Fruit fly (Drosophila melanogaster) whole organism, embryonic: ENCODE results near the gene janA.

Experiments used
- Ada2b ChIP-seq: fragments of 200-800 bp; sonication (Bioruptor generic); IDR thresholded peaks from 2 replicates; pipeline ENCODE4 v1.3.6; 2022; ENCODE audit warnings: missing biosample characterization, missing genetic modification characterization
- BtbVII ChIP-seq: fragments of 200-800 bp; sonication (Bioruptor generic); optimal IDR thresholded peaks from 3 replicates; lab custom pipeline; 2017; ENCODE audit warnings: missing biosample characterization, mild to moderate bottlenecking, missing genetic modification characterization
- CG10462 ChIP-seq: fragments of 200-800 bp; sonication (Bioruptor generic); optimal IDR thresholded peaks from 2 replicates; lab custom pipeline; 2016; ENCODE audit warnings: missing biosample characterization, missing genetic modification characterization
- CG10654 ChIP-seq: fragments of 200-800 bp; sonication (Bioruptor generic); optimal IDR thresholded peaks from 2 replicates; lab custom pipeline; 2016; ENCODE audit warnings: missing biosample characterization, missing genetic modification characterization
- CG11696 ChIP-seq: fragments of 200-800 bp; sonication (Bioruptor generic); IDR thresholded peaks from 2 replicates; pipeline ENCODE4 v1.3.6; 2022; ENCODE audit warnings: missing biosample characterization, missing genetic modification characterization
- CG12104 ChIP-seq: fragments of 200-800 bp; sonication (Bioruptor generic); optimal IDR thresholded peaks from 3 replicates; lab custom pipeline; 2016; ENCODE audit warnings: missing biosample characterization, missing genetic modification characterization
- CG12659 ChIP-seq: fragments of 200-800 bp; sonication (Bioruptor generic); optimal IDR thresholded peaks from 3 replicates; lab custom pipeline; 2017; ENCODE audit warnings: mild to moderate bottlenecking, missing biosample characterization, missing genetic modification reagents, missing genetic modification characterization
- CG14860 ChIP-seq: fragments of 200-800 bp; sonication (Bioruptor generic); IDR thresholded peaks from 3 replicates; pipeline ENCODE4 v1.3.6; 2022; ENCODE audit warnings: missing biosample characterization, missing genetic modification characterization; ENCODE audit not compliant: partially characterized antibody
- CG17802 ChIP-seq: fragments of 200-800 bp; sonication (Bioruptor generic); optimal IDR thresholded peaks from 2 replicates; lab custom pipeline; 2018; ENCODE audit warnings: missing biosample characterization, mild to moderate bottlenecking, missing genetic modification characterization, moderate library complexity
- CG17829 ChIP-seq: fragments of 200-800 bp; optimal IDR thresholded peaks from 2 replicates; lab custom pipeline; 2019; ENCODE audit warnings: missing biosample characterization, mild to moderate bottlenecking, missing genetic modification characterization, moderate library complexity
- CG2129 ChIP-seq: fragments of 200-800 bp; sonication (Bioruptor generic); IDR thresholded peaks from 2 replicates; pipeline ENCODE4 v1.3.6; 2022; ENCODE audit warnings: missing biosample characterization, missing genetic modification characterization; ENCODE audit not compliant: partially characterized antibody
- CG2199 ChIP-seq: fragments of 200-800 bp; sonication (Bioruptor generic); IDR thresholded peaks from 3 replicates; pipeline ENCODE4 v1.3.6; 2022; ENCODE audit warnings: missing biosample characterization, missing genetic modification characterization
- CG2712 ChIP-seq: fragments of 200-800 bp; optimal IDR thresholded peaks from 3 replicates; lab custom pipeline; 2019; ENCODE audit warnings: missing biosample characterization, mild to moderate bottlenecking, missing genetic modification characterization, moderate library complexity
- CG31365 ChIP-seq: fragments of 200-800 bp; sonication (Bioruptor generic); optimal IDR thresholded peaks from 2 replicates; lab custom pipeline; 2018; ENCODE audit warnings: missing biosample characterization, mild to moderate bottlenecking, missing genetic modification characterization
- CG34376 ChIP-seq: fragments of 200-800 bp; sonication (Bioruptor generic); optimal IDR thresholded peaks from 2 replicates; lab custom pipeline; 2018; ENCODE audit warnings: missing biosample characterization, mild to moderate bottlenecking, missing genetic modification characterization
- CG4360 ChIP-seq: fragments of 200-800 bp; sonication (Bioruptor generic); IDR thresholded peaks from 2 replicates; pipeline ENCODE4 v1.3.6; 2022; ENCODE audit warnings: missing biosample characterization, missing genetic modification characterization
- CG6175 ChIP-seq: fragments of 200-800 bp; sonication (Bioruptor generic); IDR thresholded peaks from 3 replicates; pipeline ENCODE4 v1.3.6; 2022; ENCODE audit warnings: missing biosample characterization, missing genetic modification characterization
- CG6854 ChIP-seq: fragments of 200-800 bp; sonication (Bioruptor generic); optimal IDR thresholded peaks from 3 replicates; lab custom pipeline; 2017; ENCODE audit warnings: missing biosample characterization, mild to moderate bottlenecking, missing genetic modification characterization
- CG7786 ChIP-seq: fragments of 200-800 bp; sonication (Bioruptor generic); optimal IDR thresholded peaks from 2 replicates; lab custom pipeline; 2016; ENCODE audit warnings: missing biosample characterization, missing genetic modification characterization
- CG9876 ChIP-seq: fragments of 200-800 bp; sonication (Bioruptor generic); optimal IDR thresholded peaks from 2 replicates; lab custom pipeline; 2016; ENCODE audit warnings: missing biosample characterization, missing genetic modification characterization
- CoRest ChIP-seq: fragments of 200-800 bp; sonication (Bioruptor generic); optimal IDR thresholded peaks from 3 replicates; lab custom pipeline; 2018; ENCODE audit warnings: missing biosample characterization, mild to moderate bottlenecking, missing genetic modification characterization, moderate library complexity
- CrebB ChIP-seq: fragments of 200-800 bp; sonication (Bioruptor generic); optimal IDR thresholded peaks from 3 replicates; lab custom pipeline; 2018; ENCODE audit warnings: missing biosample characterization, mild to moderate bottlenecking, missing genetic modification characterization
- E2f1 ChIP-seq: fragments of 200-800 bp; sonication (Bioruptor generic); IDR thresholded peaks from 2 replicates; pipeline ENCODE4 v1.3.6; 2022; ENCODE audit warnings: missing biosample characterization, missing genetic modification characterization
- Gug ChIP-seq: fragments of 200-800 bp; sonication (Bioruptor generic); IDR thresholded peaks from 4 replicates; pipeline ENCODE4 v1.3.6; 2022; ENCODE audit warnings: missing biosample characterization, missing genetic modification characterization
- HLHmδ ChIP-seq: fragments of 200-800 bp; sonication (Bioruptor generic); optimal IDR thresholded peaks from 2 replicates; lab custom pipeline; 2018; ENCODE audit warnings: missing biosample characterization, mild to moderate bottlenecking, missing genetic modification characterization, moderate library complexity
- Hey ChIP-seq: fragments of 200-800 bp; sonication (Bioruptor generic); optimal IDR thresholded peaks from 3 replicates; lab custom pipeline; 2018; ENCODE audit warnings: missing biosample characterization, mild to moderate bottlenecking, missing genetic modification characterization
- HmgD ChIP-seq: fragments of 200-800 bp; sonication (Bioruptor generic); optimal IDR thresholded peaks from 3 replicates; lab custom pipeline; 2016; ENCODE audit warnings: missing biosample characterization, missing genetic modification characterization
- MTF-1 ChIP-seq: fragments of 200-800 bp; sonication (Bioruptor generic); optimal IDR thresholded peaks from 2 replicates; lab custom pipeline; 2018; ENCODE audit warnings: missing biosample characterization, mild to moderate bottlenecking, missing genetic modification characterization, borderline replicate concordance
- NK7.1 ChIP-seq: fragments of 200-800 bp; sonication (Bioruptor generic); optimal IDR thresholded peaks from 3 replicates; lab custom pipeline; 2016; ENCODE audit warnings: missing biosample characterization, missing genetic modification characterization
- TFAM ChIP-seq: fragments of 200-800 bp; sonication (Bioruptor generic); optimal IDR thresholded peaks from 2 replicates; lab custom pipeline; 2017; ENCODE audit warnings: missing biosample characterization, missing genetic modification characterization, inconsistent platforms
- Xrp1 ChIP-seq: fragments of 200-800 bp; sonication (Bioruptor generic); IDR thresholded peaks from 2 replicates; pipeline ENCODE4 v1.3.6; 2022; ENCODE audit warnings: missing biosample characterization, missing genetic modification characterization
- bigmax ChIP-seq: fragments of 200-800 bp; sonication (Bioruptor generic); optimal IDR thresholded peaks from 2 replicates; lab custom pipeline; 2018; ENCODE audit warnings: missing biosample characterization, mild to moderate bottlenecking, missing genetic modification characterization
- chif ChIP-seq, 2 experiments: fragments of 200-800 bp; sonication (Bioruptor generic); optimal IDR thresholded peaks; 3 replicates each; lab custom pipeline; 2016; ENCODE audit warnings: missing biosample characterization in 2 of 2, missing genetic modification characterization in 2 of 2
- chinmo ChIP-seq: fragments of 200-800 bp; sonication (Bioruptor generic); IDR thresholded peaks from 4 replicates; pipeline ENCODE4 v1.3.6; 2022; ENCODE audit warnings: missing biosample characterization, missing genetic modification characterization; ENCODE audit not compliant: partially characterized antibody
- dmrt11E ChIP-seq: fragments of 200-800 bp; sonication (Bioruptor generic); optimal IDR thresholded peaks from 3 replicates; lab custom pipeline; 2018; ENCODE audit warnings: missing biosample characterization, mild to moderate bottlenecking, missing genetic modification characterization, moderate library complexity
- grn ChIP-seq: fragments of 200-800 bp; sonication (Bioruptor generic); optimal IDR thresholded peaks from 3 replicates; lab custom pipeline; 2017; ENCODE audit warnings: missing biosample characterization, missing genetic modification characterization
- jumu ChIP-seq: fragments of 200-800 bp; sonication (Bioruptor generic); optimal IDR thresholded peaks from 3 replicates; lab custom pipeline; 2016; ENCODE audit warnings: missing biosample characterization, missing genetic modification characterization
- lab ChIP-seq: fragments of 200-800 bp; sonication (Bioruptor generic); optimal IDR thresholded peaks from 3 replicates; lab custom pipeline; 2017; ENCODE audit warnings: missing biosample characterization, missing genetic modification characterization, mild to moderate bottlenecking, moderate library complexity, missing genetic modification reagents
- lbe ChIP-seq: fragments of 200-800 bp; sonication (Bioruptor generic); optimal IDR thresholded peaks from 2 replicates; lab custom pipeline; 2016; ENCODE audit warnings: missing biosample characterization, mild to moderate bottlenecking, missing genetic modification characterization
- schlank ChIP-seq: fragments of 200-800 bp; sonication (Bioruptor generic); optimal IDR thresholded peaks from 2 replicates; lab custom pipeline; 2018; ENCODE audit warnings: missing biosample characterization, mild to moderate bottlenecking, missing genetic modification characterization
- sd ChIP-seq: fragments of 200-800 bp; sonication (Bioruptor generic); optimal IDR thresholded peaks from 3 replicates; lab custom pipeline; 2018; ENCODE audit warnings: missing biosample characterization, mild to moderate bottlenecking, missing genetic modification characterization, moderate library complexity
- sisA ChIP-seq: fragments of 200-800 bp; sonication (Bioruptor generic); IDR thresholded peaks from 2 replicates; pipeline ENCODE4 v1.3.6; 2022; ENCODE audit warnings: missing biosample characterization, missing genetic modification characterization
- tgo ChIP-seq: fragments of 200-800 bp; sonication (Bioruptor generic); IDR thresholded peaks from 3 replicates; pipeline ENCODE4 v1.3.6; 2022; ENCODE audit warnings: missing biosample characterization, missing genetic modification characterization
- tna ChIP-seq: fragments of 200-800 bp; sonication (Bioruptor generic); IDR thresholded peaks from 2 replicates; pipeline ENCODE4 v1.3.6; 2022; ENCODE audit warnings: missing biosample characterization, missing genetic modification characterization; ENCODE audit not compliant: partially characterized antibody
- unpg ChIP-seq: fragments of 200-800 bp; sonication (Bioruptor generic); optimal IDR thresholded peaks from 3 replicates; lab custom pipeline; 2018; ENCODE audit warnings: missing biosample characterization, mild to moderate bottlenecking, missing genetic modification characterization, moderate library complexity
- wdn ChIP-seq: fragments of 200-800 bp; sonication (Bioruptor generic); IDR thresholded peaks from 2 replicates; pipeline ENCODE4 v1.3.6; 2022; ENCODE audit warnings: missing biosample characterization, missing genetic modification characterization
- yki ChIP-seq: fragments of >200 bp; optimal IDR thresholded peaks from 3 replicates; lab custom pipeline; 2018
- zf30C ChIP-seq: fragments of 200-800 bp; sonication (Bioruptor generic); optimal IDR thresholded peaks from 3 replicates; lab custom pipeline; 2018; ENCODE audit warnings: missing biosample characterization, mild to moderate bottlenecking, missing genetic modification characterization

The janA gene

DNA sequence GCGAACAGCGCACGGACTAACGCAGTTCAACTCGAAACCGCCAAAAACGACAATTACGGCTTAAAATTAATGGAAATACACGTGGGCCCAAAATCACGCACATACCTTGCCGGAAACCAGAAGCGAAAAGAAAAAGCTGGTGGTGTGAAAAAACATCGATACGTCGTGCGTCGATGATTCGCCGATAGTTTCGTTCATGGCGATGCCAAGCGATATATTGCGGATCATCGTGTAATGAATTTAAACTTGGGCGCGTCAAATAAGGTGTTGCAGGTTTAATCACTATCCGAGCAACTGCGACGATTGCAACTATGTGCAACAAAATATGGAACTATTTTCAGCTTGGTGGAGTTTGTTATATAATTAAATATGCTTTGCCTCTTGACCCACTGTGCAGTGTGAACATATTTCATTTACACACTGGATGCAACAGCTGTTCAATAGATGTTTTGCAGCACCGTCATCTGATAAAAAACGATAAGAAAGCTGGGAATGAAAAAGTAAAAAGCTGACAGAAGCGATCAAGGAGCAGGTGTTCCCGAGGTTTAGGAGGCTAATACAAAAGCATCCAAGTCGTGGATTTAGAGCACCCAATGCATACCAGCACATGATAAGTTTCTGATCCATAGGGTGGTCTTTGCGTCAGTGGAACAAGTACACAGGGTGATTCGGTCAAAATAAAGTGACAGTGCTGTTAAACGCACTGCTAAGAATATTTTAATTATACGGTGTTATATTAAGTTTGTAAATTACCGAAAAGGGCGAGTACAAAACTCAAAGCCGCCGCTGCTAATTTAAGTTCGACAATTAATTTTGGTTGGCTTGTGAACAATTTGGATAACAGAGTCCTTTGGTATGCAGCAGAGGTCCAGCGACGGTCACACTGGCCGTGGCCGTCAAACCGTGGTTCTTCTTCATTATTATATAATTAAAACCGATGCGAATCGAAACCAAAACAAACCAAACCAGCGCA, 7.0 kb upstream of the janA start, which contains the start of the genes RpL32 and CG7943 (continued):
- peak; percentile 97 for TF ChIP-seq Gug (GFP tag; lab: Robert Waterston, UW)
- peak; percentile 92 for TF ChIP-seq MTF-1 (GFP tag; lab: Kevin White, UChicago)
- TF ChIP-seq E2f1 = peak; percentile 93
- peak; percentile 100 for TF ChIP-seq CG14860 (GFP tag; lab: Robert Waterston, UW)
- peak; percentile 82 for TF ChIP-seq HLHmδ (GFP tag; lab: Kevin White, UChicago)
- peak; percentile 94 for TF ChIP-seq Ada2b
- TF ChIP-seq CoRest (tag; lab: Kevin White, UChicago) = peak; percentile 85
- peak; percentile 87 for TF ChIP-seq CrebB (tag; lab: Kevin White, UChicago)
- peak; percentile 100 for TF ChIP-seq tna
- peak; percentile 67 for TF ChIP-seq CG4360 (GFP tag; lab: Robert Waterston, UW)
- peak; percentile 100 for TF ChIP-seq chinmo (GFP tag; lab: Robert Waterston, UW)
- TF ChIP-seq CG2712 = peak; percentile 92
- no peak for TF ChIP-seq zf30C
- TF ChIP-seq CG11696 (GFP tag; lab: Robert Waterston, UW) = peak; percentile 83
- peak; percentile 93 for TF ChIP-seq schlank
- TF ChIP-seq CG6175 (GFP tag; lab: Robert Waterston, UW) = peak; percentile 92
- peak; percentile 97 for TF ChIP-seq CG9876 (GFP tag; lab: Kevin White, UChicago)
- TF ChIP-seq CG2199 (GFP tag; lab: Robert Waterston, UW) = peak; percentile 79; the same call in 2 of the 3 replicates
- TF ChIP-seq tgo (GFP tag; lab: Robert Waterston, UW) = peak; percentile 93
- TF ChIP-seq Hey (tag; lab: Kevin White, UChicago) = peak; percentile 89
- peak; percentile 95 for TF ChIP-seq CG10654
- TF ChIP-seq CG12659 (GFP tag; lab: Kevin White, UChicago) = peak; percentile 94
- TF ChIP-seq grn (GFP tag; lab: Kevin White, UChicago) = peak; percentile 80
- TF ChIP-seq bigmax (GFP tag; lab: Kevin White, UChicago) = peak; percentile 81
- TF ChIP-seq wdn (GFP tag; lab: Robert Waterston, UW) = peak; percentile 91
- peak; percentile 97 for TF ChIP-seq jumu (GFP tag; lab: Kevin White, UChicago)
- TF ChIP-seq CG12104 (GFP tag; lab: Kevin White, UChicago) = peak; percentile 92
- TF ChIP-seq TFAM (GFP tag; lab: Kevin White, UChicago) = peak; percentile 85
- peak; percentile 95 for TF ChIP-seq NK7.1
- peak; percentile 80 to 97 for TF ChIP-seq chif (GFP tag; optimal IDR thresholded peaks at IDR 0.05; lab: Kevin White, UChicago)
- peak; percentile 90 for TF ChIP-seq HmgD
- peak; percentile 91 for TF ChIP-seq unpg (GFP tag; lab: Kevin White, UChicago)
- peak; percentile 92 for TF ChIP-seq BtbVII (GFP tag; lab: Kevin White, UChicago)
- peak; percentile 100 for TF ChIP-seq CG2129
- peak; percentile 84 for TF ChIP-seq CG17802 (tag; lab: Kevin White, UChicago)
- TF ChIP-seq sd (tag; lab: Kevin White, UChicago) = peak; percentile 74
- peak; percentile 97 for TF ChIP-seq sisA (GFP tag; lab: Robert Waterston, UW)
- TF ChIP-seq CG6854 (GFP tag; lab: Kevin White, UChicago) = peak; percentile 93
- TF ChIP-seq dmrt11E (tag; lab: Kevin White, UChicago) = peak; percentile 79
- no peak for TF ChIP-seq yki (lab: Kevin White, UChicago)
- peak; percentile 98 for TF ChIP-seq lab (GFP tag; lab: Kevin White, UChicago)
- peak; percentile 93 for TF ChIP-seq CG17829 (tag; lab: Kevin White, UChicago)
- peak; percentile 56 for TF ChIP-seq CG10462 (GFP tag; lab: Kevin White, UChicago)
- TF ChIP-seq lbe = peak; percentile 95
- peak; percentile 94 for TF ChIP-seq Xrp1 (GFP tag; lab: Robert Waterston, UW)
- peak; percentile 99 for TF ChIP-seq CG34376
- TF ChIP-seq CG7786 (GFP tag; lab: Kevin White, UChicago) = peak; percentile 90
- peak; percentile 84 for TF ChIP-seq CG31365 (tag; lab: Kevin White, UChicago)
